Fruit fly (Drosophila melanogaster): ENCODE data around the gene MtnC.

Gene MtnC

dm6 chr3R:20327572-20328483, 32.3 kb upstream of the MtnC start, which contains the start of the genes CG4360 and Sirt2 (continued):
- TF ChIP-seq dsx (GFP tag; optimal IDR thresholded peaks at IDR 0.05; ENCODE audit: poor library complexity, severe bottlenecking): no peak
- no peak for TF ChIP-seq Met (GFP tag; optimal IDR thresholded peaks at IDR 0.05)
- TF ChIP-seq CG11294 (GFP tag; IDR thresholded peaks at IDR 0.05): no peak
- no peak for TF ChIP-seq CG4318 (GFP tag; optimal IDR thresholded peaks at IDR 0.05)
- no peak for TF ChIP-seq Eip93F (GFP tag; optimal IDR thresholded peaks at IDR 0.05)
- TF ChIP-seq CG3919 (GFP tag; optimal IDR thresholded peaks at IDR 0.05): no peak
- TF ChIP-seq CG11762 (GFP tag; optimal IDR thresholded peaks at IDR 0.05; ENCODE audit: insufficient read depth): no peak
- TF ChIP-seq fkh (GFP tag; optimal IDR thresholded peaks at IDR 0.05): peak; percentile 49
- no peak for TF ChIP-seq dac (GFP tag; optimal IDR thresholded peaks at IDR 0.05)
- TF ChIP-seq esn (GFP tag; optimal IDR thresholded peaks at IDR 0.05): peak; percentile 53
- no peak for TF ChIP-seq pdm3 (GFP tag; optimal IDR thresholded peaks at IDR 0.05)
- no peak for TF ChIP-seq Eip78C (GFP tag)

dm6 chr3R:20332688-20333087, 27.4 kb upstream of the MtnC start:
- TF ChIP-seq CG11902 (GFP tag; optimal IDR thresholded peaks at IDR 0.05): no peak
- TF ChIP-seq acj6 (GFP tag; optimal IDR thresholded peaks at IDR 0.05): no peak
- TF ChIP-seq CG8319 (GFP tag; optimal IDR thresholded peaks at IDR 0.05): no peak
- TF ChIP-seq ss (GFP tag; optimal IDR thresholded peaks at IDR 0.05): no peak
- no peak for TF ChIP-seq CG10631 (GFP tag; optimal IDR thresholded peaks at IDR 0.05)

dm6 chr3R:20338673-20339072, 21.4 kb upstream of the MtnC start, which contains the start of gene Ir92a:
Ir92a (plus strand) TSS chr3R:20338973.
- no peak for TF ChIP-seq CG11762 (GFP tag; optimal IDR thresholded peaks at IDR 0.05; ENCODE audit: insufficient read depth)
- no peak for TF ChIP-seq CG34406 (GFP tag; optimal IDR thresholded peaks at IDR 0.05)
- no peak for TF ChIP-seq lz (GFP tag; optimal IDR thresholded peaks at IDR 0.05)
- no peak for TF ChIP-seq fd85E (GFP tag; optimal IDR thresholded peaks at IDR 0.05)
- TF ChIP-seq fd59A (GFP tag; optimal IDR thresholded peaks at IDR 0.05): no peak
- TF ChIP-seq CG6792 (GFP tag; optimal IDR thresholded peaks at IDR 0.05): no peak
- TF ChIP-seq Sox102F (GFP tag; optimal IDR thresholded peaks at IDR 0.05): no peak
- TF ChIP-seq net (GFP tag; optimal IDR thresholded peaks at IDR 0.05): no peak
- no peak for TF ChIP-seq topi (GFP tag; optimal IDR thresholded peaks at IDR 0.05)
- no peak for TF ChIP-seq Hr4 (GFP tag; optimal IDR thresholded peaks at IDR 0.05)
- no peak for TF ChIP-seq Hr39 (GFP tag; optimal IDR thresholded peaks at IDR 0.05)
- TF ChIP-seq CG11902 (GFP tag; optimal IDR thresholded peaks at IDR 0.05): no peak
- no peak for TF ChIP-seq CG11294 (GFP tag; IDR thresholded peaks at IDR 0.05)
- no peak for TF ChIP-seq spab (GFP tag; optimal IDR thresholded peaks at IDR 0.05)
- no peak for TF ChIP-seq CG4318 (GFP tag; optimal IDR thresholded peaks at IDR 0.05)
- no peak for TF ChIP-seq CG3919 (GFP tag; optimal IDR thresholded peaks at IDR 0.05)

- TF ChIP-seq Ets96B (tag; optimal IDR thresholded peaks at IDR 0.05) (no peak), svp (GFP tag) (peak; percentile 36)
Measured at dm6 chr3R:20346903-20347302, 13.2 kb upstream of the MtnC start.

- no peak for TF ChIP-seq pdm3 (GFP tag; optimal IDR thresholded peaks at IDR 0.05)
- no peak for TF ChIP-seq CG34406 (GFP tag; optimal IDR thresholded peaks at IDR 0.05)
- TF ChIP-seq Blimp-1 (GFP tag; optimal IDR thresholded peaks at IDR 0.05): no peak
- TF ChIP-seq Eip75B (GFP tag; optimal IDR thresholded peaks at IDR 0.05): no peak
- TF ChIP-seq ss (GFP tag; optimal IDR thresholded peaks at IDR 0.05): no peak
- TF ChIP-seq CG11294 (GFP tag; IDR thresholded peaks at IDR 0.05): no peak
- no peak for TF ChIP-seq Ets96B (tag; optimal IDR thresholded peaks at IDR 0.05)
- TF ChIP-seq Sox14 (GFP tag; optimal IDR thresholded peaks at IDR 0.05): no peak
- TF ChIP-seq CG10669 (GFP tag; optimal IDR thresholded peaks at IDR 0.05): no peak
- no peak for TF ChIP-seq CG4318 (GFP tag; optimal IDR thresholded peaks at IDR 0.05)
- no peak for TF ChIP-seq Hr38 (GFP tag; optimal IDR thresholded peaks at IDR 0.05)
- no peak for TF ChIP-seq CG31627 (GFP tag; optimal IDR thresholded peaks at IDR 0.05)
- TF ChIP-seq OdsH (GFP tag; optimal IDR thresholded peaks at IDR 0.05): no peak
Measured at dm6 chr3R:20350278-20350677, 9.8 kb upstream of the MtnC start.
